Fruit fly (Drosophila melanogaster) whole organism, embryonic: Measurements from ENCODE around the gene Kal1.

Experiments used
- Ada2b ChIP-seq: fragments of 200-800 bp; sonication (Bioruptor generic); IDR thresholded peaks from 2 replicates; pipeline ENCODE4 v1.3.6; 2022; ENCODE audit warnings: missing biosample characterization, missing genetic modification characterization
- Atf-2 ChIP-seq: fragments of 200-800 bp; sonication (Bioruptor generic); optimal IDR thresholded peaks from 2 replicates; lab custom pipeline; 2016; ENCODE audit warnings: missing biosample characterization, missing genetic modification characterization
- BtbVII ChIP-seq: fragments of 200-800 bp; sonication (Bioruptor generic); optimal IDR thresholded peaks from 3 replicates; lab custom pipeline; 2017; ENCODE audit warnings: missing biosample characterization, mild to moderate bottlenecking, missing genetic modification characterization
- CG10147 ChIP-seq: fragments of 200-800 bp; sonication (Bioruptor generic); optimal IDR thresholded peaks from 2 replicates; lab custom pipeline; 2019; ENCODE audit warnings: missing biosample characterization, mild to moderate bottlenecking, missing genetic modification characterization, moderate library complexity
- CG11504 ChIP-seq: fragments of 200-800 bp; sonication (Bioruptor generic); optimal IDR thresholded peaks from 3 replicates; lab custom pipeline; 2019; ENCODE audit warnings: missing biosample characterization, mild to moderate bottlenecking, missing genetic modification characterization, moderate library complexity
- CG12299 ChIP-seq: fragments of 200-800 bp; sonication (Bioruptor generic); optimal IDR thresholded peaks from 2 replicates; lab custom pipeline; 2018; ENCODE audit warnings: missing biosample characterization, mild to moderate bottlenecking, missing genetic modification characterization
- CG1233 ChIP-seq: fragments of 200-800 bp; sonication (Bioruptor generic); optimal IDR thresholded peaks from 4 replicates; lab custom pipeline; 2018; ENCODE audit warnings: missing biosample characterization, mild to moderate bottlenecking, missing genetic modification characterization
- CG1792 ChIP-seq: fragments of 200-800 bp; sonication (Bioruptor generic); optimal IDR thresholded peaks from 2 replicates; lab custom pipeline; 2016; ENCODE audit warnings: missing biosample characterization, missing genetic modification characterization
- CG18476 ChIP-seq: fragments of 200-800 bp; sonication (Bioruptor generic); optimal IDR thresholded peaks from 2 replicates; lab custom pipeline; 2016; ENCODE audit warnings: missing biosample characterization, mild to moderate bottlenecking, missing genetic modification characterization
- CG2120 ChIP-seq: fragments of 200-800 bp; sonication (Bioruptor generic); optimal IDR thresholded peaks from 3 replicates; lab custom pipeline; 2016; ENCODE audit warnings: missing biosample characterization, missing genetic modification characterization
- CG2678 ChIP-seq: fragments of 200-800 bp; sonication (Bioruptor generic); optimal IDR thresholded peaks from 3 replicates; lab custom pipeline; 2019; ENCODE audit warnings: missing biosample characterization, mild to moderate bottlenecking, missing genetic modification characterization, moderate library complexity
- CG30403 ChIP-seq: fragments of 200-800 bp; sonication (Bioruptor generic); optimal IDR thresholded peaks from 3 replicates; lab custom pipeline; 2016; ENCODE audit warnings: missing biosample characterization, missing genetic modification characterization
- CG42726 ChIP-seq: fragments of 200-800 bp; sonication (Bioruptor generic); IDR thresholded peaks from 2 replicates; pipeline ENCODE4 v1.3.6; 2022; ENCODE audit warnings: missing biosample characterization, missing genetic modification characterization; ENCODE audit not compliant: partially characterized antibody
- CG4360 ChIP-seq: fragments of 200-800 bp; sonication (Bioruptor generic); IDR thresholded peaks from 2 replicates; pipeline ENCODE4 v1.3.6; 2022; ENCODE audit warnings: missing biosample characterization, missing genetic modification characterization
- CG6854 ChIP-seq: fragments of 200-800 bp; sonication (Bioruptor generic); optimal IDR thresholded peaks from 3 replicates; lab custom pipeline; 2017; ENCODE audit warnings: missing biosample characterization, mild to moderate bottlenecking, missing genetic modification characterization
- CG8281 ChIP-seq: fragments of 200-800 bp; sonication (Bioruptor generic); optimal IDR thresholded peaks from 2 replicates; lab custom pipeline; 2018; ENCODE audit warnings: missing biosample characterization, mild to moderate bottlenecking, missing genetic modification characterization, moderate library complexity
- CG9215 ChIP-seq: fragments of 200-800 bp; sonication (Bioruptor generic); IDR thresholded peaks from 2 replicates; pipeline ENCODE4 v1.3.6; 2022; ENCODE audit warnings: missing biosample characterization, missing genetic modification characterization
- CkIIα-i1 ChIP-seq: fragments of 200-800 bp; sonication (Bioruptor generic); IDR thresholded peaks from 2 replicates; pipeline ENCODE4 v1.3.6; 2022; ENCODE audit warnings: missing biosample characterization, missing genetic modification characterization
- Deaf1 ChIP-seq: fragments of 200-800 bp; optimal IDR thresholded peaks from 3 replicates; lab custom pipeline; 2019; ENCODE audit warnings: missing biosample characterization, mild to moderate bottlenecking, missing genetic modification characterization, moderate library complexity
- Fer3 ChIP-seq: fragments of 200-800 bp; sonication (Bioruptor generic); optimal IDR thresholded peaks from 2 replicates; lab custom pipeline; 2018; ENCODE audit warnings: missing biosample characterization, mild to moderate bottlenecking, missing genetic modification characterization, moderate library complexity
- H15 ChIP-seq: fragments of 200-800 bp; sonication (Bioruptor generic); IDR thresholded peaks from 3 replicates; pipeline ENCODE4 v1.3.6; 2022; ENCODE audit warnings: missing biosample characterization, missing genetic modification characterization
- Hmx ChIP-seq: fragments of 200-800 bp; sonication (Bioruptor generic); optimal IDR thresholded peaks from 2 replicates; lab custom pipeline; 2016; ENCODE audit warnings: missing biosample characterization, missing genetic modification characterization
- Jarid2 ChIP-seq: fragments of 200-800 bp; sonication (Bioruptor generic); optimal IDR thresholded peaks from 3 replicates; lab custom pipeline; 2017; ENCODE audit warnings: mild to moderate bottlenecking, missing biosample characterization, missing genetic modification reagents, missing genetic modification characterization
- Lim3 ChIP-seq: fragments of 200-800 bp; sonication (Bioruptor generic); IDR thresholded peaks from 2 replicates; pipeline ENCODE4 v1.3.6; 2022; ENCODE audit warnings: missing biosample characterization, missing genetic modification characterization
- Oaz ChIP-seq: fragments of 200-800 bp; sonication (Bioruptor generic); IDR thresholded peaks from 2 replicates; pipeline ENCODE4 v1.3.6; 2022; ENCODE audit warnings: missing biosample characterization, missing genetic modification characterization
- Pdp1 ChIP-seq, 2 experiments: fragments of 200-800 bp; sonication (Bioruptor generic); optimal IDR thresholded peaks; 3 replicates each; lab custom pipeline; 2016; ENCODE audit warnings: missing biosample characterization in 2 of 2, missing genetic modification characterization in 2 of 2, mild to moderate bottlenecking in 1 of 2, moderate library complexity in 1 of 2
- Xbp1 ChIP-seq: fragments of 200-800 bp; sonication (Bioruptor generic); optimal IDR thresholded peaks from 3 replicates; lab custom pipeline; 2016; ENCODE audit warnings: missing biosample characterization, mild to moderate bottlenecking, missing genetic modification characterization
- YL-1 ChIP-seq: fragments of 200-800 bp; sonication (Bioruptor generic); optimal IDR thresholded peaks from 3 replicates; lab custom pipeline; 2017; ENCODE audit warnings: missing biosample characterization, mild to moderate bottlenecking, missing genetic modification characterization
- abd-A ChIP-seq: fragments of 200-800 bp; sonication (Bioruptor generic); optimal IDR thresholded peaks from 3 replicates; lab custom pipeline; 2019; ENCODE audit warnings: missing biosample characterization, mild to moderate bottlenecking, missing genetic modification characterization, moderate library complexity
- chif ChIP-seq, 2 experiments: fragments of 200-800 bp; sonication (Bioruptor generic); optimal IDR thresholded peaks; 3 replicates each; lab custom pipeline; 2016; ENCODE audit warnings: missing biosample characterization in 2 of 2, missing genetic modification characterization in 2 of 2
- dpn ChIP-seq, 2 experiments: fragments of 200-800 bp; sonication (Bioruptor generic); optimal IDR thresholded peaks; 3 replicates each; lab custom pipeline; 2016; ENCODE audit warnings: missing biosample characterization in 2 of 2, missing genetic modification characterization in 2 of 2
- emc ChIP-seq: fragments of 200-800 bp; sonication (Bioruptor generic); optimal IDR thresholded peaks from 2 replicates; lab custom pipeline; 2016; ENCODE audit warnings: missing biosample characterization, missing genetic modification characterization
- fd64A ChIP-seq: fragments of 200-800 bp; sonication (Bioruptor generic); optimal IDR thresholded peaks from 3 replicates; lab custom pipeline; 2018; ENCODE audit warnings: missing biosample characterization, mild to moderate bottlenecking, missing genetic modification characterization
- ftz-f1 ChIP-seq: fragments of 200-800 bp; sonication (Bioruptor generic); optimal IDR thresholded peaks from 2 replicates; lab custom pipeline; 2016; ENCODE audit warnings: missing biosample characterization, missing genetic modification characterization
- gfzf ChIP-seq: fragments of 200-800 bp; sonication (Bioruptor generic); optimal IDR thresholded peaks from 2 replicates; lab custom pipeline; 2016; ENCODE audit warnings: missing biosample characterization, mild to moderate bottlenecking, missing genetic modification characterization, moderate library complexity
- grn ChIP-seq: fragments of 200-800 bp; sonication (Bioruptor generic); optimal IDR thresholded peaks from 3 replicates; lab custom pipeline; 2017; ENCODE audit warnings: missing biosample characterization, missing genetic modification characterization
- gro ChIP-seq: fragments of 200-800 bp; sonication (Bioruptor generic); optimal IDR thresholded peaks from 2 replicates; lab custom pipeline; 2016; ENCODE audit warnings: missing biosample characterization, missing genetic modification characterization
- h ChIP-seq: fragments of >200 bp; optimal IDR thresholded peaks from 2 replicates; lab custom pipeline; 2017
- lab ChIP-seq: fragments of 200-800 bp; sonication (Bioruptor generic); optimal IDR thresholded peaks from 3 replicates; lab custom pipeline; 2017; ENCODE audit warnings: missing biosample characterization, missing genetic modification characterization, mild to moderate bottlenecking, moderate library complexity, missing genetic modification reagents
- nau ChIP-seq: fragments of 200-800 bp; sonication (Bioruptor generic); optimal IDR thresholded peaks from 3 replicates; lab custom pipeline; 2017; ENCODE audit warnings: missing biosample characterization, mild to moderate bottlenecking, missing genetic modification characterization, missing genetic modification reagents
- odd ChIP-seq: fragments of 200-800 bp; sonication (Bioruptor generic); optimal IDR thresholded peaks from 2 replicates; lab custom pipeline; 2017; ENCODE audit warnings: missing biosample characterization, mild to moderate bottlenecking, missing genetic modification characterization
- slou ChIP-seq: fragments of 200-800 bp; sonication (Bioruptor generic); optimal IDR thresholded peaks from 3 replicates; lab custom pipeline; 2016; ENCODE audit warnings: missing biosample characterization, missing genetic modification characterization
- sna ChIP-seq: fragments of 200-800 bp; sonication (Bioruptor generic); IDR thresholded peaks from 2 replicates; pipeline ENCODE4 v1.3.6; 2022; ENCODE audit warnings: missing biosample characterization, missing genetic modification characterization; ENCODE audit not compliant: partially characterized antibody
- so ChIP-seq: fragments of 200-800 bp; sonication (Bioruptor generic); IDR thresholded peaks from 3 replicates; pipeline ENCODE4 v1.3.6; 2022; ENCODE audit warnings: missing biosample characterization, missing genetic modification characterization
- unc-4 ChIP-seq: fragments of 200-800 bp; sonication (Bioruptor generic); IDR thresholded peaks from 2 replicates; pipeline ENCODE4 v1.3.6; 2022; ENCODE audit warnings: missing biosample characterization, missing genetic modification characterization; ENCODE audit not compliant: partially characterized antibody
- vnd ChIP-seq: fragments of 200-800 bp; sonication (Bioruptor generic); IDR thresholded peaks from 3 replicates; pipeline ENCODE4 v1.3.6; 2022; ENCODE audit warnings: missing biosample characterization, missing genetic modification characterization; ENCODE audit not compliant: partially characterized antibody
- vvl ChIP-seq: fragments of 200-800 bp; sonication (Bioruptor generic); IDR thresholded peaks from 2 replicates; pipeline ENCODE4 v1.3.6; 2022; ENCODE audit warnings: missing biosample characterization, missing genetic modification characterization
- z ChIP-seq: fragments of 200-800 bp; sonication (Bioruptor generic); IDR thresholded peaks from 3 replicates; pipeline ENCODE4 v1.3.6; 2022; ENCODE audit warnings: missing biosample characterization, missing genetic modification characterization
- zfh1 ChIP-seq: fragments of 200-800 bp; sonication (Bioruptor generic); IDR thresholded peaks from 3 replicates; pipeline ENCODE4 v1.3.6; 2022; ENCODE audit warnings: missing biosample characterization, missing genetic modification characterization

Kal1 gene

dm6 chr3R:24112320-24113069, 28.7 kb upstream of the Kal1 start, which contains the start of gene CG13605 (continued):
- TF ChIP-seq odd (GFP tag; lab: Kevin White, UChicago): peak; percentile 72
- peak; percentile 63 for TF ChIP-seq gro (GFP tag; lab: Kevin White, UChicago)
- TF ChIP-seq CG2678 (tag; lab: Kevin White, UChicago): peak; percentile 87
- peak; percentile 78 for TF ChIP-seq CG42726 (GFP tag; lab: Robert Waterston, UW)
- peak; percentile 27 for TF ChIP-seq CG8281 (tag; lab: Kevin White, UChicago)
- TF ChIP-seq sna (GFP tag; lab: Robert Waterston, UW): no peak
- TF ChIP-seq CG6854 (GFP tag; lab: Kevin White, UChicago): peak; percentile 82
- no peak for TF ChIP-seq Lim3 (GFP tag; lab: Robert Waterston, UW)
- no peak for TF ChIP-seq vnd (GFP tag; lab: Robert Waterston, UW)
- TF ChIP-seq Atf-2 (GFP tag; lab: Kevin White, UChicago): no peak
- peak; percentile 79 for TF ChIP-seq Xbp1 (GFP tag; lab: Kevin White, UChicago)
- TF ChIP-seq BtbVII: peak; percentile 76
- peak; percentile 62 for TF ChIP-seq abd-A (tag; lab: Kevin White, UChicago)
- peak; percentile 70 for TF ChIP-seq CG1233
- no peak for TF ChIP-seq z (GFP tag; lab: Robert Waterston, UW)
- peak; percentile 53 for TF ChIP-seq Jarid2
- no peak for TF ChIP-seq CG4360 (GFP tag; lab: Robert Waterston, UW)
- TF ChIP-seq ftz-f1 (GFP tag; lab: Kevin White, UChicago): no peak
- TF ChIP-seq Oaz (GFP tag; lab: Robert Waterston, UW): no peak
- TF ChIP-seq dpn (GFP tag; optimal IDR thresholded peaks at IDR 0.05; lab: Kevin White, UChicago): peak; percentile 65 to 83
- TF ChIP-seq CG12299 (tag; lab: Kevin White, UChicago): peak; percentile 63
- TF ChIP-seq Fer3 (tag; lab: Kevin White, UChicago): peak; percentile 79
- TF ChIP-seq Pdp1 (GFP tag; optimal IDR thresholded peaks at IDR 0.05; lab: Kevin White, UChicago): peak; percentile 47 to 48
- TF ChIP-seq fd64A: no peak
- peak; percentile 81 for TF ChIP-seq CG11504
- peak; percentile 91 for TF ChIP-seq vvl (GFP tag; lab: Robert Waterston, UW)
- TF ChIP-seq CG2120: peak; percentile 84
- peak; percentile 84 for TF ChIP-seq gfzf (GFP tag; lab: Kevin White, UChicago)
- TF ChIP-seq so (GFP tag; lab: Robert Waterston, UW): no peak
- peak; percentile 24; the same call in 1 of the 2 replicates for TF ChIP-seq CG9215 (GFP tag; lab: Robert Waterston, UW)
- peak; percentile 36 for TF ChIP-seq Hmx (GFP tag; lab: Kevin White, UChicago)
- TF ChIP-seq CG1792: peak; percentile 43
- TF ChIP-seq slou (GFP tag; lab: Kevin White, UChicago): peak; percentile 64
- TF ChIP-seq CG10147 (GFP tag; lab: Kevin White, UChicago): peak; percentile 79
- TF ChIP-seq grn: no peak
- TF ChIP-seq unc-4: no peak
- no peak for TF ChIP-seq emc (GFP tag; lab: Kevin White, UChicago)
- TF ChIP-seq CkIIα-i1 (GFP tag; lab: Robert Waterston, UW): no peak
- peak; percentile 50; the same call in 1 of the 3 replicates for TF ChIP-seq zfh1
- TF ChIP-seq H15: no peak
- peak; percentile 66 for TF ChIP-seq Ada2b (GFP tag; lab: Robert Waterston, UW)
- TF ChIP-seq h: no peak
- peak; percentile 72 for TF ChIP-seq CG30403
- TF ChIP-seq chif (GFP tag; optimal IDR thresholded peaks at IDR 0.05; lab: Kevin White, UChicago): peak in 1 of 2 experiments; percentile 50
- TF ChIP-seq YL-1 (GFP tag; lab: Kevin White, UChicago): peak; percentile 76
- TF ChIP-seq Deaf1 (tag; lab: Kevin White, UChicago): peak; percentile 47
- peak; percentile 92 for TF ChIP-seq lab
- peak; percentile 34 for TF ChIP-seq CG18476 (GFP tag; lab: Kevin White, UChicago)
- no peak for TF ChIP-seq nau (GFP tag; lab: Kevin White, UChicago)
